Worm (Caenorhabditis elegans) whole organism, L1 larva: ENCODE results near the gene T28A8.6.

Experiments used
- aha-1 ChIP-seq: fragments of 150-350 bp; optimal IDR thresholded peaks from 2 replicates; lab custom pipeline; 2014; ENCODE audit warnings: missing biosample characterization, missing genetic modification characterization
- alr-1 ChIP-seq: fragments of 200-800 bp; sonication (Bioruptor generic); optimal IDR thresholded peaks from 2 replicates; lab custom pipeline; 2018; ENCODE audit warnings: borderline replicate concordance, mild to moderate bottlenecking, missing genetic modification characterization, missing compliant biosample characterization
- blmp-1 ChIP-seq: fragments of 150-350 bp; optimal IDR thresholded peaks from 2 replicates; lab custom pipeline; 2014; ENCODE audit warnings: missing biosample characterization, missing genetic modification characterization
- ceh-63 ChIP-seq: fragments of 200-800 bp; sonication (Bioruptor generic); optimal IDR thresholded peaks from 2 replicates; lab custom pipeline; 2018; ENCODE audit warnings: mild to moderate bottlenecking, missing genetic modification characterization, missing compliant biosample characterization
- ceh-82 ChIP-seq, 3 experiments: fragments of 150-350 bp in 1 of 3; sonication (generic microtip) in 2 of 3; optimal IDR thresholded peaks; 2 replicates each; lab custom pipeline; 2014 to 2017; ENCODE audit warnings: missing biosample characterization in 3 of 3, missing genetic modification characterization in 3 of 3
- ceh-88 ChIP-seq: fragments of 200-800 bp; sonication (Bioruptor generic); IDR thresholded peaks from 2 replicates; pipeline ENCODE4 v1.3.6; 2022; ENCODE audit warnings: missing genetic modification characterization, missing compliant biosample characterization
- efl-1 ChIP-seq, 4 experiments: fragments of 150-350 bp; optimal IDR thresholded peaks in 3 of 4; peaks in 1 of 4; 1 replicate in 1 of 4; 2 replicates in 3 of 4; lab custom pipeline; 2014; ENCODE audit warnings: missing biosample characterization in 2 of 4, missing genetic modification characterization in 2 of 4, missing genetic modification reagents in 2 of 4
- fkh-10 ChIP-seq: sonication (generic microtip); optimal IDR thresholded peaks from 2 replicates; lab custom pipeline; 2017; ENCODE audit warnings: missing biosample characterization, missing genetic modification reagents, missing genetic modification characterization
- fos-1 ChIP-seq: fragments of 150-350 bp; optimal IDR thresholded peaks from 2 replicates; lab custom pipeline; 2014; ENCODE audit warnings: missing biosample characterization, missing genetic modification characterization
- jun-1 ChIP-seq: fragments of 150-350 bp; optimal IDR thresholded peaks from 2 replicates; lab custom pipeline; 2014; ENCODE audit warnings: missing biosample characterization, missing genetic modification reagents, missing genetic modification characterization
- lin-14 ChIP-seq: fragments of 200-800 bp; sonication (Bioruptor generic); optimal IDR thresholded peaks from 2 replicates; lab custom pipeline; 2018; ENCODE audit warnings: mild to moderate bottlenecking, missing genetic modification characterization, moderate library complexity, missing compliant biosample characterization
- lin-35 ChIP-seq, 2 experiments: fragments of 150-350 bp; optimal IDR thresholded peaks; 2 replicates each; lab custom pipeline; 2014; ENCODE audit warnings: missing biosample characterization in 2 of 2, missing genetic modification characterization in 2 of 2, missing genetic modification reagents in 2 of 2
- lsy-2 ChIP-seq, 2 experiments: fragments of 150-350 bp; optimal IDR thresholded peaks; 2 replicates each; lab custom pipeline; 2014; ENCODE audit warnings: missing biosample characterization in 2 of 2, missing genetic modification characterization in 2 of 2
- mef-2 ChIP-seq: fragments of 150-350 bp; optimal IDR thresholded peaks from 2 replicates; lab custom pipeline; 2014; ENCODE audit warnings: missing biosample characterization, missing genetic modification characterization
- nhr-12 ChIP-seq: sonication (generic microtip); optimal IDR thresholded peaks from 2 replicates; lab custom pipeline; 2017; ENCODE audit warnings: missing biosample characterization, missing genetic modification characterization
- nhr-90 ChIP-seq: sonication (generic microtip); optimal IDR thresholded peaks from 2 replicates; lab custom pipeline; 2016; ENCODE audit warnings: mild to moderate bottlenecking, missing genetic modification characterization, missing compliant biosample characterization; ENCODE audit not compliant: poor library complexity
- pag-3 ChIP-seq: sonication (generic microtip); optimal IDR thresholded peaks from 2 replicates; lab custom pipeline; 2017; ENCODE audit warnings: missing genetic modification characterization, mild to moderate bottlenecking, missing compliant biosample characterization, antibody characterized with exemption, borderline replicate concordance; ENCODE audit not compliant: insufficient read depth
- skn-1 ChIP-seq: fragments of 150-350 bp; optimal IDR thresholded peaks from 2 replicates; lab custom pipeline; 2014; ENCODE audit warnings: missing biosample characterization, missing genetic modification characterization
- tbx-2 ChIP-seq: sonication (generic microtip); optimal IDR thresholded peaks from 2 replicates; lab custom pipeline; 2016; ENCODE audit warnings: missing genetic modification characterization, missing compliant biosample characterization

Gene T28A8.6

ce11 chrIII:13514470-13514869, 15.5 kb downstream of the T28A8.6 start, which contains the start of gene mlh-1:
mlh-1 (minus strand) TSS chrIII:13514570.
- no peak for TF ChIP-seq ceh-82 (tag; optimal IDR thresholded peaks at IDR 0.05; lab: Kevin White, UChicago)
- TF ChIP-seq efl-1 (optimal IDR thresholded peaks at IDR 0.05; lab: Kevin White, UChicago): no peak
- peak in 1 of 2 experiments; percentile 33 for TF ChIP-seq efl-1 (GFP tag; optimal IDR thresholded peaks at IDR 0.05 in 1 of 2; lab: Kevin White, UChicago)

- TF ChIP-seq efl-1 (optimal IDR thresholded peaks at IDR 0.05; lab: Kevin White, UChicago): no peak
- TF ChIP-seq efl-1 (GFP tag; optimal IDR thresholded peaks at IDR 0.05 in 1 of 2; lab: Kevin White, UChicago): peak in 1 of 2 experiments; percentile 85
- no peak for TF ChIP-seq fos-1 (tag; lab: Kevin White, UChicago)
Observed at ce11 chrIII:13518437-13518836, 19.4 kb downstream of the T28A8.6 start.

ce11 chrIII:13524021-13524420, 25.0 kb downstream of the T28A8.6 start, which contains the start of gene pod-1:
pod-1 (minus strand) TSS chrIII:13524121.
- TF ChIP-seq skn-1: no peak

DNA sequence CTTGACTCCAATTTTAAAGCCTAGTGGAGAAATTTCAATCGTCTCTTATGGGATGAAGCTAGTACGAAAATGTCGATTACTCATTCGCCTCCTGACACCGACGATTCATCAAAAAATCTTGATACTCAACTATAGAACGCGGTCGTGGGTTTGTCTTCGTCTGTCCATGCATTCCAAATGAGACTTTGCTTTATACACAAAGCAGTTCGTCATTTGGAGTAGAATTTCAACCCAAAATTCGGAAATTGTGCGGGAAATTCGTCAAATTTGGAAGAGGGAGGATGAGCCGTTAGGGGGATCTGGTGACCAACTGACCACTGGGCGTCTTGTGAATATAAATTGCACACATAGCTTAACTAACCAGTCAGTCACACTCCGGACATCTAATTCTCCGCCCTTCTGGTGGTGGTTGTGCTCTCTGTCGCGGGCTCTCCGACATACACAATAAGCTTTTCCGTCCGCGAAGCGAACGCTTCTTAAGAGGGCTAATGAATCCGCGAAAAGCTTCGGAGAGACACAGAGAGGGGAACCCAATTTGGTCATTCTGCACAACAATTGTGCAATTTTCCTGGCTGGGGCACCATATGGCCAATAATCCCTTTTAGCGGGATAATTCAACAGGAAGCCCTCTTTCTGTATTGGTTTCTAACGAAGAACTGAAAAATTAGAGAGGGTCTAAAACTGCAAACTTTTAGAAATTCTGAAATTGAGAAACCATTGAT, 26.3 kb downstream of the T28A8.6 start:
- TF ChIP-seq alr-1 (tag; lab: Kevin White, UChicago): peak; percentile 11
- TF ChIP-seq efl-1 (optimal IDR thresholded peaks at IDR 0.05; lab: Kevin White, UChicago): no peak
- TF ChIP-seq efl-1 (GFP tag; optimal IDR thresholded peaks at IDR 0.05 in 1 of 2; lab: Kevin White, UChicago): peak in 1 of 2 experiments; percentile 6
- TF ChIP-seq aha-1 (tag; lab: Kevin White, UChicago): no peak
- no peak for TF ChIP-seq ceh-88 (GFP tag; lab: Robert Waterston, UW)
- no peak for TF ChIP-seq nhr-12 (tag; lab: Kevin White, UChicago)
- TF ChIP-seq lsy-2 (tag; optimal IDR thresholded peaks at IDR 0.05; lab: Kevin White, UChicago): no peak
- TF ChIP-seq, all 84 proteins: peak for 2

DNA sequence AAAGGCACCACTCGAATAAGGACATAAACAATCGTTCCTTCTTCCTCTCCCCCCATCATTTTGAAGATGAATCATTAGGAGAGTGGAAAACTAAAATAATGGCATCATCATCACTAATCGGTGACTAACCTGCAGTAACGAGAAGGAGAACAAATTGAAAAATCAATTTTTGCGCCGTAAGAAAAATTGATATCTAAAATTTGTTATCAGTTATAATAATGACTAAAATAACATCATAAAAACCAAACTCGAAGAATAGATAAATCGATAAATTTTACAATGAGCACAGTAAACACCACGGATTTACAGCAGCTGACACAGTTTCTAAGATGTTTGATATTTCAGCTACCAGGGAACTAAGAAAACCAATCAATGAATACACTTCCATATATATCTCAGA, 27.2 kb downstream of the T28A8.6 start:
- no peak for TF ChIP-seq mef-2 (tag; lab: Kevin White, UChicago)

ce11 chrIII:13526702-13527101, 27.7 kb downstream of the T28A8.6 start:
- peak; percentile 75 for TF ChIP-seq fkh-10 (GFP tag; lab: Kevin White, UChicago)
- no peak for TF ChIP-seq tbx-2 (tag; lab: Kevin White, UChicago)
- TF ChIP-seq lin-14: peak; percentile 23

DNA sequence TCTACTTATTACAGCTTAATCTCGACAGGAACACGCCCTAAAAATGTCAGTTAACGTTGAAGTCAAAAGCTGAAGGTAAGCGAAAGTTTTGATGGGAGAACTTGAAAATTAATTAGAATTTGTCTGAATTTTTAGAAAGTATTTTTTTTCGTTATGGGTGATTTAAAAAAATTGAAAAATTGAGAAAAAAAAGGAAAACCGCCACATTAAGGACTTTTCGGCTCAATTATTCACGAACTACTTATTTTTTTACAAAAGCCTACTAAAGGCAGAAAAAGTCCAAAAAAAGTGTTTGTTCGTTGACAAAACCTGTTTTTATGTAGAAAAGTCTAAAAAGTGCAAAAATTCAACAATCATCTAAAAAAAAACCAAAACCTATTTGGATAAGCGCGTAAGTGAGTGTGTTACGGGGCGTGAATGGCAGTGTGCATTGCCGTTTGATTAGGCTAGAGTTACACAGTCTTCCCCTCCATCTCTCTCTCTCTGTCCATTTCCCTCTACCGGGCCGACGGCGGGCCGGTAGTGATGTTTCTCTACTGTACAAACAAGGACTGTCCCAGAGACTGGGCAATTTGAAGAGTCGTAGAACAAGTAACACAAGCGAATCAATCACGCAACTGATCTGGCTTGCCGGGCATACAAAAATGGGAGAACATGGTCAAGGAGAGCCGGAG, 28.6 kb downstream of the T28A8.6 start, which contains the start of gene lron-13:
TSS of gene lron-13 (plus strand) at position 15 of the 674 bp plus-strand sequence.
- TF ChIP-seq fos-1 (tag; lab: Kevin White, UChicago) (no peak), nhr-90 (peak; percentile 0), jun-1 (tag; lab: Kevin White, UChicago) (no peak), lsy-2 (tag; optimal IDR thresholded peaks at IDR 0.05; lab: Kevin White, UChicago) (no peak), ceh-63 (no peak), efl-1 (optimal IDR thresholded peaks at IDR 0.05; lab: Kevin White, UChicago) (no peak), efl-1 (GFP tag; optimal IDR thresholded peaks at IDR 0.05 in 1 of 2; lab: Kevin White, UChicago) (peak in 1 of 2 experiments; percentile 88), lin-35 (GFP tag; optimal IDR thresholded peaks at IDR 0.05; lab: Kevin White, UChicago) (peak in 1 of 2 experiments; percentile 31)

DNA sequence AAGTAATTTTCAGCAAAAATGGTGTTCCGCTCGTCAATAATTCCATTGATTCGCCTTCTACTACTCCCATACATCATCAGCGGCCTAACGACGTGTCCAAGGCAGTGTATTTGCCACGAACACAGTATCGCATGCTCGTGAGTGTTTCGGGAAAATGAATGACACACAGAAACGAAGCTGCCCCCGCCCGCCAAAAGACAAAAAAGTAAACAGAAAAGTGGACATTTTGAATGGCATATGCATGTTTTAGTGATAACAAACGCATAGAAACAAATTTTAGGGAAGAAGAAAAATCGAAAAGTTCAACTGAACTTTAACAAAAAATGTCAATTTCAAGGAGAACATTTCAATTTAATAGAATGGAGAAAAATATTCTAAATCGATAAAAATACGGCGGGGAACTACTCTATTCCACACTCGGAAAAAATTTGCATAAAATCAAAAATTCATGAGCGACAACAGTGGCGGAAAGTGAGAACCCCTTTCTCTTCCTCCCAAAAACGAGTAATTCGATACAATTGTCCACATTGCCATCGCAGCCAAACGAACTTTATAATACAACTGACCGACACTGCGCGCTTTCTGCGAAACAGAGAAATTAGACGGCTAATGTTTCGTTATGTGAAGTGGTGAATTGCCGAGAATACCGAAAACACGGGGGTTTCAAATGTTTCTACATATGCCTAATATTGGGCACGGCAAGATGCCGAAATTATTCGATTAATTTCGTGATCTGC, 29.7 kb downstream of the T28A8.6 start:
- TF ChIP-seq blmp-1 (tag; lab: Kevin White, UChicago) (peak; percentile 41), pag-3 (tag; lab: Kevin White, UChicago) (no peak)
